Worm (Caenorhabditis elegans) whole organism, late embryonic: ENCODE data around the gene Y116A8C.33.
"Not testable (repeated sequence)": the region's sequence is repeated elsewhere in the genome, so short reads cannot be mapped to it uniquely, and the experiment has no call there.

Experiments used
- C08G9.2 ChIP-seq: sonication (generic microtip); optimal IDR thresholded peaks from 2 replicates; lab custom pipeline; 2016; ENCODE audit warnings: mild to moderate bottlenecking, missing genetic modification characterization, moderate library complexity, missing compliant biosample characterization
- C38D4.7 ChIP-seq: fragments of 200-800 bp; sonication (Bioruptor generic); optimal IDR thresholded peaks from 2 replicates; lab custom pipeline; 2018; ENCODE audit warnings: mild to moderate bottlenecking, missing genetic modification characterization, moderate library complexity, missing compliant biosample characterization
- F13H6.1 ChIP-seq: sonication (generic microtip); optimal IDR thresholded peaks from 2 replicates; lab custom pipeline; 2016; ENCODE audit warnings: missing genetic modification characterization, missing compliant biosample characterization
- K02D7.2 ChIP-seq: sonication (generic microtip); optimal IDR thresholded peaks from 2 replicates; lab custom pipeline; 2017; ENCODE audit warnings: mild to moderate bottlenecking, missing genetic modification characterization, missing compliant biosample characterization
- ceh-2 ChIP-seq: sonication (generic microtip); optimal IDR thresholded peaks from 2 replicates; lab custom pipeline; 2016; ENCODE audit warnings: missing genotype, missing genetic modification characterization, missing compliant biosample characterization
- ceh-31 ChIP-seq: sonication (generic microtip); optimal IDR thresholded peaks from 2 replicates; lab custom pipeline; 2016; ENCODE audit warnings: missing genetic modification characterization, missing compliant biosample characterization
- ceh-45 ChIP-seq: fragments of 200-800 bp; sonication (Bioruptor generic); IDR thresholded peaks from 2 replicates; pipeline ENCODE4 v1.3.6; 2022; ENCODE audit warnings: missing genetic modification reagents, missing genetic modification characterization, missing compliant biosample characterization
- ceh-6 ChIP-seq: fragments of 200-800 bp; sonication (Bioruptor generic); optimal IDR thresholded peaks from 2 replicates; lab custom pipeline; 2018; ENCODE audit warnings: mild to moderate bottlenecking, missing genetic modification characterization, missing compliant biosample characterization
- ceh-9 ChIP-seq: sonication (generic microtip); optimal IDR thresholded peaks from 2 replicates; lab custom pipeline; 2016; ENCODE audit warnings: mild to moderate bottlenecking, missing genetic modification characterization, inconsistent platforms, missing compliant biosample characterization
- che-1 ChIP-seq: sonication (generic microtip); optimal IDR thresholded peaks from 2 replicates; lab custom pipeline; 2016; ENCODE audit warnings: mild to moderate bottlenecking, missing genetic modification characterization, missing compliant biosample characterization
- dve-1 ChIP-seq: sonication (generic microtip); optimal IDR thresholded peaks from 2 replicates; lab custom pipeline; 2017; ENCODE audit warnings: antibody characterized with exemption, mild to moderate bottlenecking, missing genetic modification characterization, missing compliant biosample characterization
- elt-4 ChIP-seq: sonication (generic microtip); optimal IDR thresholded peaks from 2 replicates; lab custom pipeline; 2016; ENCODE audit warnings: missing genetic modification characterization, missing compliant biosample characterization
- eyg-1 ChIP-seq: sonication (generic microtip); optimal IDR thresholded peaks from 2 replicates; lab custom pipeline; 2016; ENCODE audit warnings: missing genotype, missing genetic modification characterization, missing compliant biosample characterization
- fax-1 ChIP-seq: sonication (generic microtip); optimal IDR thresholded peaks from 2 replicates; lab custom pipeline; 2016; ENCODE audit warnings: missing genotype, missing genetic modification characterization, missing compliant biosample characterization
- hlh-13 ChIP-seq: fragments of 200-800 bp; sonication (Bioruptor generic); optimal IDR thresholded peaks from 2 replicates; lab custom pipeline; 2018; ENCODE audit warnings: mild to moderate bottlenecking, missing genetic modification characterization, missing compliant biosample characterization
- lin-11 ChIP-seq: fragments of 200-800 bp; sonication (Bioruptor generic); optimal IDR thresholded peaks from 2 replicates; lab custom pipeline; 2018; ENCODE audit warnings: mild to moderate bottlenecking, missing genetic modification characterization, missing compliant biosample characterization
- madf-2 ChIP-seq: sonication (generic microtip); optimal IDR thresholded peaks from 2 replicates; lab custom pipeline; 2017; ENCODE audit warnings: missing genetic modification characterization, missing compliant biosample characterization
- mec-3 ChIP-seq: sonication (generic microtip); optimal IDR thresholded peaks from 2 replicates; lab custom pipeline; 2016; ENCODE audit warnings: borderline replicate concordance, missing genetic modification characterization, missing compliant biosample characterization
- nhr-11 ChIP-seq: fragments of 150-350 bp; optimal IDR thresholded peaks from 2 replicates; lab custom pipeline; 2014; ENCODE audit warnings: missing biosample characterization, missing genetic modification characterization
- npax-4 ChIP-seq: sonication (generic microtip); optimal IDR thresholded peaks from 2 replicates; lab custom pipeline; 2016; ENCODE audit warnings: missing genetic modification characterization, missing compliant biosample characterization
- odd-2 ChIP-seq: sonication (generic microtip); optimal IDR thresholded peaks from 2 replicates; lab custom pipeline; 2017; ENCODE audit warnings: antibody characterized with exemption, mild to moderate bottlenecking, missing genetic modification characterization, missing compliant biosample characterization
- pax-1 ChIP-seq: fragments of 150-350 bp; optimal IDR thresholded peaks from 2 replicates; lab custom pipeline; 2014; ENCODE audit warnings: missing biosample characterization, missing genetic modification characterization
- pha-2 ChIP-seq: sonication (generic microtip); optimal IDR thresholded peaks from 2 replicates; lab custom pipeline; 2017; ENCODE audit warnings: mild to moderate bottlenecking, missing genetic modification characterization, missing compliant biosample characterization
- pqm-1 ChIP-seq: sonication (generic microtip); optimal IDR thresholded peaks from 2 replicates; lab custom pipeline; 2016; ENCODE audit warnings: missing genetic modification characterization, missing compliant biosample characterization
- pros-1 ChIP-seq: fragments of 150-350 bp; optimal IDR thresholded peaks from 2 replicates; lab custom pipeline; 2014; ENCODE audit warnings: missing biosample characterization, missing genetic modification reagents, missing genetic modification characterization
- rnt-1 ChIP-seq: sonication (generic microtip); optimal IDR thresholded peaks from 2 replicates; lab custom pipeline; 2016; ENCODE audit warnings: missing genetic modification characterization, missing compliant biosample characterization
- sdc-2 ChIP-seq: sonication (generic microtip); optimal IDR thresholded peaks from 2 replicates; lab custom pipeline; 2016; ENCODE audit warnings: missing genotype, missing genetic modification characterization, missing compliant biosample characterization
- sox-2 ChIP-seq: fragments of 200-800 bp; sonication (Bioruptor generic); IDR thresholded peaks from 2 replicates; pipeline ENCODE4 v1.3.6; 2022; ENCODE audit warnings: missing genetic modification reagents, missing genetic modification characterization, missing compliant biosample characterization
- sox-4 ChIP-seq: sonication (generic microtip); optimal IDR thresholded peaks from 2 replicates; lab custom pipeline; 2017; ENCODE audit warnings: mild to moderate bottlenecking, missing genetic modification characterization, inconsistent platforms, missing compliant biosample characterization
- syd-9 ChIP-seq: sonication (generic microtip); optimal IDR thresholded peaks from 2 replicates; lab custom pipeline; 2016; ENCODE audit warnings: mild to moderate bottlenecking, missing genetic modification characterization, moderate library complexity, missing compliant biosample characterization
- tbx-7 ChIP-seq: sonication (generic microtip); optimal IDR thresholded peaks from 2 replicates; lab custom pipeline; 2016; ENCODE audit warnings: missing genotype, missing genetic modification characterization, missing compliant biosample characterization
- ttx-3 ChIP-seq: sonication (generic microtip); optimal IDR thresholded peaks from 2 replicates; lab custom pipeline; 2016; ENCODE audit warnings: missing genetic modification reagents, missing genetic modification characterization, missing compliant biosample characterization
- ztf-16 ChIP-seq: sonication (generic microtip); optimal IDR thresholded peaks from 2 replicates; lab custom pipeline; 2017; ENCODE audit warnings: missing genetic modification characterization, missing compliant biosample characterization

Y116A8C.33 gene

DNA sequence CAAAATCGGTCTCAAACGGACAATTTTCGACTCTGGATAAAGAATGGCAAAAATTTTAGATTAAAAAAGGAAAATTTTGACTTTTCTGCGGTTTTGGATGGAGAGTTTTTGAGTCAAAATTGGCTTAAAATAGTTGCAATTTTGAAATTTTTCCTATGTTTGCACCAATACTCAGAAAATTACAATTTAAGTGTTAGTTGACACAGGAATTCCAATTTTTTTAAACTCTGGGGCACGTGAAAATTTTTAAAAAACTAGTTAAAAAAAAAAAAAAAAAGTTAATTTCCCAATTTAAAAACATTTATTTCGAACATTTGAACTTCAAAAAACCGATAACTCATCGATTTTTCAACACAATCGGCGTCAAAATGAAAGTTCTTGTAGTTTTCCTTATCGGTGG, at the start of gene Y116A8C.33:
TSS of gene Y116A8C.33 (plus strand) at position 301 of the 400 bp plus-strand sequence.
- TF ChIP-seq pros-1 (tag; lab: Kevin White, UChicago) (no peak), odd-2 (tag; lab: Kevin White, UChicago) (no peak), ceh-45 (GFP tag; lab: Robert Waterston, UW) (no peak), ceh-31 (no peak), K02D7.2 (tag; lab: Kevin White, UChicago) (no peak), madf-2 (tag; lab: Kevin White, UChicago) (no peak), eyg-1 (tag; lab: Kevin White, UChicago) (no peak), dve-1 (no peak)
- TF ChIP-seq, all 69 proteins: peak for 0

DNA sequence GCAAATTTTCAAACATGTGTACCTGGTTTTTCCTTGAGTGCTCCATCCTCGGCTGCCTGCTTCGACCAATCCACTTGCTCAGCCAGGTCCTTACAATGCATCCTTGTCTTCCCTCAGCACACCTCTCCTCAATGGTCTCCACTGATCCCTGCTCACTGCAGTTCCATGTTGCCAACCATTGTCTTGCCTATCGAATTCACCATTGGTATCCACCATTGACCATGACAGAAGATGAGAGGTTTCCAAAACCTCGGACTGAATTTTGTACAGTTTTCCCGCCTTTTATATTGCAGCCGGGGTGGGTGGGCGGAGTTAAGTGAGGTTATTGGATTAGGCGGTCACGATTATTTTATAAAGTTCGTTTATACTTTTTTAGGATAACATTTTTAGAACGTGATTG, 48.2 kb upstream of the Y116A8C.33 start, which contains the start of gene Y116A8C.467:
TSS of gene Y116A8C.467 (minus strand) at position 101 of the 400 bp plus-strand sequence.
- not testable (repeated sequence) for TF ChIP-seq sdc-2 (tag; lab: Kevin White, UChicago); hlh-13; elt-4 (tag; lab: Kevin White, UChicago)

DNA sequence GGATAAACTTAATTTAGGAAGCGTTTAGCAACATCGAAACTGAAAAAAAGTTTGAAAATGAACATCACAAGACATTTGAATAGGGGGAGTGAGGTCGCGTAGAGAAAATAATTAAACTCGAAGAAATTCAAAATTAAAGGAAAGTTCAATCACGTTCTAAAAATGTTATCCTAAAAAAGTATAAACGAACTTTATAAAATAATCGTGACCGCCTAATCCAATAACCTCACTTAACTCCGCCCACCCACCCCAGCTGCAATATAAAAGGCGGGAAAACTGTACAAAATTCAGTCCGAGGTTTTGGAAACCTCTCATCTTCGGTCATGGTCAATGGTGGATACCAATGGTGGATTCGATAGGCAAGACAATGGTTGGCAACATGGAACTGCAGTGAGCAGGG, 47.0 kb upstream of the Y116A8C.33 start, which contains the start of gene Y116A8C.465:
TSS of gene Y116A8C.465 (plus strand) at position 301 of the 400 bp plus-strand sequence.
- not testable (repeated sequence) for TF ChIP-seq ceh-6 (GFP tag; lab: Kevin White, UChicago); hlh-13; npax-4 (tag; lab: Kevin White, UChicago)

DNA sequence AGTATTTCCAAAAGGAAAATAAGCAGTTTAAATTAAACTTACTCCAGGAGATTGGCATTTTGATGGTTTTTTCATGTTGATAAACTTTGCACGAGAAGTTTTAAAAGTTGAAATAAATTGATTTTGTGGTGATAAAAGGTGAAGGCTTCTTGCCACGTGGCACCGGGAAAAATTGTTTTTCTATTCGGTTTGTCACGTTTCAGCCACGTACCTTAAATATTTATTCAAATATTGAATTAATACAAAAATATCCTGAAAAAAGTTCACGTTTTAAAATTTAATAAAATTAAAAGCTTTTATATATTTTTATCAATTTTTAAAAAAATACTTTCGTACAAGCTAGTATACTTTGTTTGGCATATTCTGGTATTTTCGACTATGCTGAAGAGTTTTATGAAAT, 41.1 kb upstream of the Y116A8C.33 start, which contains the start of gene Y116A8C.24:
TSS of gene Y116A8C.24 (minus strand) at position 101 of the 400 bp plus-strand sequence.
- TF ChIP-seq syd-9 (tag; lab: Kevin White, UChicago); che-1 (tag; lab: Kevin White, UChicago); sox-2: not testable (repeated sequence)

DNA sequence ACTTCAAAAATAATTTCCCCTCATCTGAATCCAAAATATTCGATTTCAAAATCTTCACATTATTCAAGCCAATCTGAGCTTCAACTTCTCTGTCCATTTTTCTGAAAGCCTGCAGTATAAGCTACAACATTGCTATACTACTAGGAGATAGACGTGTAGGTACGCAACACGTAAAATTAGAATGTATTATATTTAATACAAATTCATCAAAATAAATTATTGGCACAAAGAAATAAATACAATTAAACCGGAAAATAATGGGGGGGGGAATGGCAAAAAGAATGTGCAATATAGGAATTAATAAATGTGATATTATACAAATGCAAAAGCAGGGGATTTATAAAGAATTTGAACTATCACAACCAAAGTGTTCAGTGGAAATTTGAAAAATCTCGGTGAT, 33.3 kb upstream of the Y116A8C.33 start, which contains the start of gene Y116A8C.25:
TSS of gene Y116A8C.25 (minus strand) at position 101 of the 400 bp plus-strand sequence.
- TF ChIP-seq ttx-3 (tag; lab: Kevin White, UChicago), result no peak
- no peak for TF ChIP-seq rnt-1 (tag; lab: Kevin White, UChicago)
- no peak for TF ChIP-seq lin-11 (tag; lab: Kevin White, UChicago)
- TF ChIP-seq ztf-16, result no peak
- no peak for TF ChIP-seq F13H6.1 (tag; lab: Kevin White, UChicago)
- TF ChIP-seq madf-2 (tag; lab: Kevin White, UChicago), result no peak
- TF ChIP-seq tbx-7 (tag; lab: Kevin White, UChicago), result no peak
- TF ChIP-seq ceh-9, result no peak
- TF ChIP-seq syd-9 (tag; lab: Kevin White, UChicago), result no peak
- TF ChIP-seq ceh-2 (tag; lab: Kevin White, UChicago), result no peak
- TF ChIP-seq odd-2 (tag; lab: Kevin White, UChicago), result no peak
- no peak for TF ChIP-seq dve-1
- no peak for TF ChIP-seq C08G9.2
- no peak for TF ChIP-seq sox-4 (tag; lab: Kevin White, UChicago)
- TF ChIP-seq nhr-11, result no peak
- TF ChIP-seq fax-1, result no peak
- TF ChIP-seq ceh-31, result no peak
- TF ChIP-seq, all 69 proteins: peak for 0

DNA sequence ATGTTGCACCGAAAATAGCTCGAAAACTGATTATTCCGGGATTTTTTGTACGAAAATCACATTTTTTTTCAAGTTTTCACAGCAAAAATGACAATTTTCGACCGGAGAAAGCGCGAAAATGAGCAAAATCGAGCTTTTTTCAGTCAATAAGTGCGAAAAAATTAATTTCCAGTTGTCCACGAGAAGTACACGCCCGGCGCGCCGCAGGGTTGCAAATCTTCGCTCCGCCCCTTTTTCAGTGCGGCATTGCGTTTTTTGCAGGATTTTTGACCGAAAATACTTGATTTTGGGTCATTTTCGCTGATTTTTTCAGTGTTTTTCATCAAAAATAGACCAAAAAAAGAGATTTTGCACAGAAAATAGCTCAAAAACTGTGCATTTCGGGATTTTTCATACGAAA, 27.6 kb upstream of the Y116A8C.33 start:
- no peak for TF ChIP-seq pros-1 (tag; lab: Kevin White, UChicago)
- no peak for TF ChIP-seq sox-2

DNA sequence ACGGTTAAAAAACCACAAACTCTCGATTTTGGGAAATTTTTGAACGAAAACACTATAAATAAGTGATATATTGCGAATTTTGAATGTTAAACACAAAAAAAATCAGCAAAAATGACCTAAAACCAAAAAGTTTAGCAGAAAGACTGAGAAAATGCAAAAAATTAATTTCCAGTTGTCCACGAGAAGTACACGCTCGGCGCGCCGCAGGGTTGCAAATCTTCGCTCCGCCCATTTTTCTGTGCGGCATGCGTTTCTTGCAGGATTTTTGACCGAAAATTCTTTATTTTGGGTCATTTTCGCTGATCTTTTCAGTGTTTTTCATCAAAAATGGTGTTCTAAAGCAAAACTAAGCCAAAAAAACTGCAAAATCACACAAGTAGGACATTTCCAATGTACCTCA, 27.1 kb upstream of the Y116A8C.33 start:
- no peak for TF ChIP-seq sox-4 (tag; lab: Kevin White, UChicago)
- TF ChIP-seq ceh-31, result no peak
- no peak for TF ChIP-seq madf-2 (tag; lab: Kevin White, UChicago)
- no peak for TF ChIP-seq ceh-2 (tag; lab: Kevin White, UChicago)
- TF ChIP-seq odd-2 (tag; lab: Kevin White, UChicago), result no peak
- TF ChIP-seq C38D4.7 (GFP tag; lab: Kevin White, UChicago), result no peak
- no peak for TF ChIP-seq pax-1 (tag; lab: Kevin White, UChicago)
- no peak for TF ChIP-seq npax-4 (tag; lab: Kevin White, UChicago)
- no peak for TF ChIP-seq mec-3 (tag; lab: Kevin White, UChicago)
- TF ChIP-seq lin-11 (tag; lab: Kevin White, UChicago), result no peak
- no peak for TF ChIP-seq pha-2
- no peak for TF ChIP-seq pqm-1 (tag; lab: Kevin White, UChicago)
- no peak for TF ChIP-seq rnt-1 (tag; lab: Kevin White, UChicago)
- TF ChIP-seq hlh-13, result no peak
